Fruit fly (Drosophila melanogaster) Kc167 (cell line): Measurements from ENCODE around the gene LSm7.

Source experiments
- Myc ChIP-seq: fragments of >200 bp; optimal IDR thresholded peaks from 2 replicates; lab custom pipeline; 2017; ENCODE audit warnings: missing external identifiers
- Sin3A ChIP-seq: fragments of >200 bp; optimal IDR thresholded peaks from 2 replicates; lab custom pipeline; 2018; ENCODE audit warnings: missing external identifiers
- h ChIP-seq: fragments of >200 bp; optimal IDR thresholded peaks from 3 replicates; lab custom pipeline; 2018; ENCODE audit warnings: missing external identifiers
- insv ChIP-seq: fragments of >200 bp; optimal IDR thresholded peaks from 3 replicates; lab custom pipeline; 2018; ENCODE audit warnings: missing external identifiers
- psq ChIP-seq: fragments of >200 bp; optimal IDR thresholded peaks from 2 replicates; lab custom pipeline; 2017; ENCODE audit warnings: missing external identifiers
- ttk ChIP-seq: sonication (Bioruptor generic); optimal IDR thresholded peaks from 2 replicates; lab custom pipeline; 2017; ENCODE audit warnings: missing external identifiers

- TF ChIP-seq h (lab: Kevin White, UChicago): no peak
- no peak for TF ChIP-seq insv (lab: Kevin White, UChicago)
- no peak for TF ChIP-seq Myc (lab: Kevin White, UChicago)
- no peak for TF ChIP-seq psq (lab: Kevin White, UChicago)
- TF ChIP-seq Sin3A (lab: Kevin White, UChicago): no peak
- TF ChIP-seq ttk (lab: Kevin White, UChicago): no peak
These were observed 31.0 kb downstream of the LSm7 start for dm6 chr2L:16711891-16712290.
